Fruit fly (Drosophila melanogaster): ENCODE measurements around the gene Rpt3R.

DNA sequence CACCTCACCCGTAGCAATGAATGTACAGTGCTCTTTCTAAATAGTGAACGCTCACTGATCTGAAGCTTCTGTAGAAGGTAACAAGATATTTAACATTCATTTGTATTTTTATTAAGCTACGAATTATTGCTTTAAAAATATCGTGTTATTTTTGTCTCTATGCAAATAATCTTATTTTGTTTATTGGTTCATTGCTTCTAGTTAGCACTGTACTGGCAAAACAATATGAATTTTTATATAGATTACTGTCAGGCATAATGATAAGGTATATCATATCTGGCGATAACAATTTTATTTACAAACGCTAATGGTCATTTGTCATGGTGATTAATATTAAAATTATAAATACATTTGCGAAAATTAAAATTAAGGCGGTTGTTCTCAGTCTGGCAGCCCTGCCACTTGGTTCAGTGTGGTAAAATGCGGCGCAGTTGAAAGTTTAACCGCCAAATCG is 15.2 kb upstream of the Rpt3R start, which contains the start of gene CG9471:
- peak; percentile 92 for TF ChIP-seq CG14711 (tag; optimal IDR thresholded peaks at IDR 0.05)
- no peak for TF ChIP-seq kay (GFP tag; ENCODE audit: borderline replicate concordance)
- TF ChIP-seq cnc (optimal IDR thresholded peaks at IDR 0.05), result no peak
- peak; percentile 95 for TF ChIP-seq Hr96 (GFP tag; optimal IDR thresholded peaks at IDR 0.05)
- peak; percentile 98 for TF ChIP-seq bab1 (GFP tag; optimal IDR thresholded peaks at IDR 0.05)
- peak; percentile 96 for TF ChIP-seq CG11617 (GFP tag; optimal IDR thresholded peaks at IDR 0.05)
- TF ChIP-seq CG5204 (GFP tag; optimal IDR thresholded peaks at IDR 0.05), result peak; percentile 97
- peak; percentile 88 for TF ChIP-seq Crg-1 (GFP tag; optimal IDR thresholded peaks at IDR 0.05)
- TF ChIP-seq CG33017 (tag; optimal IDR thresholded peaks at IDR 0.05), result peak; percentile 98
- TF ChIP-seq Clk (GFP tag; optimal IDR thresholded peaks at IDR 0.05), result peak; percentile 91
- peak; percentile 78 for TF ChIP-seq tj (GFP tag; optimal IDR thresholded peaks at IDR 0.05)
- TF ChIP-seq pad (GFP tag; optimal IDR thresholded peaks at IDR 0.05), result peak; percentile 84
